Fruit fly (Drosophila melanogaster) Kc167 (cell line): ENCODE results near the gene Karl.

Experiments
- Myc ChIP-seq: fragments of >200 bp; optimal IDR thresholded peaks from 2 replicates; lab custom pipeline; 2017; ENCODE audit warnings: missing external identifiers
- Sin3A ChIP-seq: fragments of >200 bp; optimal IDR thresholded peaks from 2 replicates; lab custom pipeline; 2018; ENCODE audit warnings: missing external identifiers
- insv ChIP-seq: fragments of >200 bp; optimal IDR thresholded peaks from 3 replicates; lab custom pipeline; 2018; ENCODE audit warnings: missing external identifiers
- psq ChIP-seq: fragments of >200 bp; optimal IDR thresholded peaks from 2 replicates; lab custom pipeline; 2017; ENCODE audit warnings: missing external identifiers

DNA sequence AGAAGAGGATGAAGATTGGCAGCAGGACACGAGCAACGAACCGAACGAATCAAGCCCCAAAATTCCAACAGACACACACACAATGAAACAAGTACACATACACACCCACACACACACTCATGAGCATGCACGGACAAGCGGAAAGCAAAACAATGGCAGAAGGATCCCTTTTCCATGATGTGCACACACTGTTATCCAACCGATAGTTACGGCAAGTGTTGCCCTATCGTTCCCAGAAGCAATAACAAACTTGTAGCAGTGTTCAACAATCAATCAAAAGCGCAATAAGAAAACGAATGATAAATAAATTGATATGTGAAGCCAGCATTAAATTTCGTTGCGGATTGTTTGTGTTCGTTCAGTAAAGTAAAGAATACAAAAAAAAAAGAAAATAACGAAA, 9.7 kb downstream of the Karl start:
- no peak for TF ChIP-seq psq (lab: Kevin White, UChicago)
- no peak for TF ChIP-seq Myc (lab: Kevin White, UChicago)
- TF ChIP-seq Sin3A (lab: Kevin White, UChicago) = no peak
- TF ChIP-seq insv (lab: Kevin White, UChicago) = no peak
